Worm (Caenorhabditis elegans) whole organism, young adult: ENCODE results near the gene str-44.

Experiments used
- B0261.1 ChIP-seq: sonication (generic microtip); optimal IDR thresholded peaks from 2 replicates; lab custom pipeline; 2016; ENCODE audit warnings: mild to moderate bottlenecking, missing genetic modification characterization, moderate library complexity, missing compliant biosample characterization
- F22D6.2 ChIP-seq: sonication (generic microtip); optimal IDR thresholded peaks from 2 replicates; lab custom pipeline; 2016; ENCODE audit warnings: mild to moderate bottlenecking, missing genetic modification characterization, missing compliant biosample characterization
- F57C9.4 ChIP-seq: sonication (generic microtip); optimal IDR thresholded peaks from 2 replicates; lab custom pipeline; 2017; ENCODE audit warnings: mild to moderate bottlenecking, missing genetic modification characterization, missing compliant biosample characterization
- K11D2.4 ChIP-seq: fragments of 200-800 bp; sonication (Bioruptor generic); IDR thresholded peaks from 2 replicates; pipeline ENCODE4 v1.3.6; 2022; ENCODE audit warnings: missing genetic modification reagents, missing genetic modification characterization, missing compliant biosample characterization
- T07F8.4 ChIP-seq: sonication (generic microtip); optimal IDR thresholded peaks from 2 replicates; lab custom pipeline; 2016; ENCODE audit warnings: mild to moderate bottlenecking, missing genetic modification characterization, moderate library complexity, missing compliant biosample characterization
- Y56A3A.18 ChIP-seq: fragments of 200-800 bp; sonication (Bioruptor generic); IDR thresholded peaks from 2 replicates; pipeline ENCODE4 v1.3.6; 2022; ENCODE audit warnings: missing genetic modification reagents, missing genetic modification characterization, missing compliant biosample characterization
- Y79H2A.3 ChIP-seq: fragments of 200-800 bp; sonication (Bioruptor generic); conservative IDR thresholded peaks from 2 replicates; pipeline ENCODE4 v1.3.6; 2022; ENCODE audit warnings: missing genetic modification reagents, missing genetic modification characterization, missing compliant biosample characterization
- Y95B8A.8 ChIP-seq: fragments of 200-800 bp; sonication (Bioruptor generic); IDR thresholded peaks from 2 replicates; pipeline ENCODE4 v1.3.6; 2022; ENCODE audit warnings: missing genetic modification reagents, missing genetic modification characterization, missing compliant biosample characterization
- ZK185.1 ChIP-seq: sonication (generic microtip); optimal IDR thresholded peaks from 2 replicates; lab custom pipeline; 2016; ENCODE audit warnings: mild to moderate bottlenecking, missing genetic modification characterization, missing compliant biosample characterization; ENCODE audit not compliant: poor library complexity, severe bottlenecking
- akir-1 ChIP-seq: fragments of 200-800 bp; sonication (Bioruptor generic); optimal IDR thresholded peaks from 2 replicates; lab custom pipeline; 2018; ENCODE audit warnings: mild to moderate bottlenecking, missing genetic modification characterization, moderate library complexity, missing compliant biosample characterization
- atf-7 ChIP-seq: sonication (generic microtip); optimal IDR thresholded peaks from 2 replicates; lab custom pipeline; 2017; ENCODE audit warnings: mild to moderate bottlenecking, missing genetic modification characterization, missing compliant biosample characterization
- bed-1 ChIP-seq: fragments of 200-800 bp; sonication (Bioruptor generic); IDR thresholded peaks from 2 replicates; pipeline ENCODE4 v1.3.6; 2022; ENCODE audit warnings: missing genetic modification reagents, missing genetic modification characterization, missing compliant biosample characterization
- cebp-2 ChIP-seq: fragments of 200-800 bp; sonication (Bioruptor generic); IDR thresholded peaks from 2 replicates; pipeline ENCODE4 v1.3.6; 2022; ENCODE audit warnings: missing genetic modification characterization, missing compliant biosample characterization
- ceh-79 ChIP-seq: sonication (generic microtip); optimal IDR thresholded peaks from 2 replicates; lab custom pipeline; 2017; ENCODE audit warnings: mild to moderate bottlenecking, missing genetic modification characterization, missing compliant biosample characterization
- die-1 ChIP-seq: sonication (generic microtip); optimal IDR thresholded peaks from 2 replicates; lab custom pipeline; 2016; ENCODE audit warnings: missing genotype, mild to moderate bottlenecking, missing genetic modification characterization, missing compliant biosample characterization
- efl-1 ChIP-seq: fragments of 150-350 bp; optimal IDR thresholded peaks from 2 replicates; lab custom pipeline; 2014; ENCODE audit warnings: missing biosample characterization, missing genetic modification reagents, missing genetic modification characterization
- ekl-4 ChIP-seq: fragments of 200-800 bp; sonication (Bioruptor generic); IDR thresholded peaks from 2 replicates; pipeline ENCODE4 v1.3.6; 2022; ENCODE audit warnings: missing genetic modification reagents, missing genetic modification characterization, missing compliant biosample characterization
- fkh-3 ChIP-seq: sonication (generic microtip); optimal IDR thresholded peaks from 2 replicates; lab custom pipeline; 2016; ENCODE audit warnings: mild to moderate bottlenecking, missing genetic modification characterization, missing compliant biosample characterization
- gei-17 ChIP-seq: fragments of 200-800 bp; sonication (Bioruptor generic); optimal IDR thresholded peaks from 2 replicates; lab custom pipeline; 2018; ENCODE audit warnings: mild to moderate bottlenecking, missing genetic modification characterization, missing compliant biosample characterization
- him-1 ChIP-seq: sonication (generic microtip); optimal IDR thresholded peaks from 2 replicates; lab custom pipeline; 2016; ENCODE audit warnings: missing genotype, missing genetic modification reagents, missing genetic modification characterization, missing compliant biosample characterization
- hlh-12 ChIP-seq: sonication (generic microtip); optimal IDR thresholded peaks from 2 replicates; lab custom pipeline; 2016; ENCODE audit warnings: missing genetic modification characterization, missing compliant biosample characterization
- hmg-1.2 ChIP-seq: fragments of 200-800 bp; sonication (Bioruptor generic); IDR thresholded peaks from 2 replicates; pipeline ENCODE4 v1.3.6; 2022; ENCODE audit warnings: missing genetic modification reagents, missing genetic modification characterization, missing compliant biosample characterization
- hmg-20 ChIP-seq: fragments of 200-800 bp; sonication (Bioruptor generic); IDR thresholded peaks from 2 replicates; pipeline ENCODE4 v1.3.6; 2022; ENCODE audit warnings: missing genetic modification reagents, missing genetic modification characterization, missing compliant biosample characterization
- let-526 ChIP-seq: fragments of 200-800 bp; sonication (Bioruptor generic); IDR thresholded peaks from 2 replicates; pipeline ENCODE4 v1.3.6; 2022; ENCODE audit warnings: missing genetic modification reagents, missing genetic modification characterization, missing compliant biosample characterization
- let-607 ChIP-seq, 2 experiments: fragments of 200-800 bp in 1 of 2; sonication (Bioruptor generic) in 1 of 2; sonication (generic microtip) in 1 of 2; optimal IDR thresholded peaks; 2 replicates each; lab custom pipeline; 2016 to 2018; ENCODE audit warnings: mild to moderate bottlenecking in 2 of 2, missing compliant biosample characterization in 2 of 2, missing genetic modification characterization in 2 of 2, moderate library complexity in 2 of 2, missing genotype in 1 of 2
- lir-1 ChIP-seq: fragments of 200-800 bp; sonication (Bioruptor generic); conservative IDR thresholded peaks from 2 replicates; pipeline ENCODE4 v1.3.6; 2022; ENCODE audit warnings: missing genetic modification reagents, missing genetic modification characterization, missing compliant biosample characterization
- madf-6 ChIP-seq: fragments of 200-800 bp; sonication (Bioruptor generic); IDR thresholded peaks from 2 replicates; pipeline ENCODE4 v1.3.6; 2022; ENCODE audit warnings: missing genetic modification reagents, missing genetic modification characterization, missing compliant biosample characterization
- madf-8 ChIP-seq: fragments of 200-800 bp; sonication (Bioruptor generic); conservative IDR thresholded peaks from 2 replicates; pipeline ENCODE4 v1.3.6; 2022; ENCODE audit warnings: missing genetic modification reagents, missing genetic modification characterization, missing compliant biosample characterization
- nfya-1 ChIP-seq: sonication (generic microtip); optimal IDR thresholded peaks from 2 replicates; lab custom pipeline; 2017; ENCODE audit warnings: antibody characterized with exemption, missing compliant biosample characterization, missing genetic modification characterization, borderline replicate concordance; ENCODE audit not compliant: insufficient read depth
- nhr-80 ChIP-seq: sonication (generic microtip); optimal IDR thresholded peaks from 2 replicates; lab custom pipeline; 2016; ENCODE audit warnings: missing genetic modification characterization, missing compliant biosample characterization
- snpc-1.3 ChIP-seq: sonication (generic microtip); optimal IDR thresholded peaks from 2 replicates; lab custom pipeline; 2017; ENCODE audit warnings: missing genetic modification characterization, mild to moderate bottlenecking, missing compliant biosample characterization, antibody characterized with exemption, moderate library complexity, missing genotype, missing genetic modification reagents; ENCODE audit not compliant: insufficient read depth
- snpc-3.4 ChIP-seq: sonication (generic microtip); optimal IDR thresholded peaks from 2 replicates; lab custom pipeline; 2017; ENCODE audit warnings: missing genetic modification characterization, mild to moderate bottlenecking, missing compliant biosample characterization, antibody characterized with exemption, moderate library complexity, missing genotype, missing genetic modification reagents
- sptf-2 ChIP-seq: fragments of 200-800 bp; sonication (Bioruptor generic); optimal IDR thresholded peaks from 2 replicates; lab custom pipeline; 2018; ENCODE audit warnings: mild to moderate bottlenecking, missing genetic modification characterization, missing compliant biosample characterization
- xnd-1 ChIP-seq: sonication (generic microtip); optimal IDR thresholded peaks from 2 replicates; lab custom pipeline; 2016; ENCODE audit warnings: missing genotype, missing genetic modification reagents, missing genetic modification characterization, missing compliant biosample characterization
- zim-3 ChIP-seq: sonication (generic microtip); optimal IDR thresholded peaks from 2 replicates; lab custom pipeline; 2017; ENCODE audit warnings: mild to moderate bottlenecking, missing genetic modification characterization, moderate library complexity, missing compliant biosample characterization
- ztf-26 ChIP-seq: sonication (generic microtip); optimal IDR thresholded peaks from 2 replicates; lab custom pipeline; 2017; ENCODE audit warnings: missing genetic modification characterization, missing compliant biosample characterization
- ztf-3 ChIP-seq: fragments of 200-800 bp; sonication (Bioruptor generic); optimal IDR thresholded peaks from 2 replicates; lab custom pipeline; 2018; ENCODE audit warnings: mild to moderate bottlenecking, missing genetic modification characterization, missing compliant biosample characterization

Gene str-44

ce11 chrIV:7190409-7190808, 13.4 kb downstream of the str-44 start:
- TF ChIP-seq ztf-26 (tag; lab: Kevin White, UChicago) (peak; percentile 34), atf-7 (tag; lab: Kevin White, UChicago) (peak; percentile 57), ztf-3 (GFP tag; lab: Kevin White, UChicago) (no peak), ceh-79 (tag; lab: Kevin White, UChicago) (no peak), ZK185.1 (peak; percentile 1), nhr-80 (tag; lab: Kevin White, UChicago) (peak; percentile 76)

- TF ChIP-seq F57C9.4 (tag; lab: Kevin White, UChicago) (no peak), nhr-80 (tag; lab: Kevin White, UChicago) (no peak), let-607 (tag; optimal IDR thresholded peaks at IDR 0.05; lab: Kevin White, UChicago) (no peak), die-1 (tag; lab: Kevin White, UChicago) (no peak), snpc-3.4 (no peak), him-1 (tag; lab: Kevin White, UChicago) (no peak), nfya-1 (tag; lab: Kevin White, UChicago) (no peak), gei-17 (no peak), F22D6.2 (tag; lab: Kevin White, UChicago) (no peak), K11D2.4 (GFP tag; lab: Robert Waterston, UW) (no peak)
- TF ChIP-seq, all 124 proteins: peak for 0
Observed at ce11 chrIV:7191745-7192144, 14.8 kb downstream of the str-44 start, which contains the start of gene R13A1.5. Gene R13A1.5, minus strand, starts transcription at chrIV:7191845.

- TF ChIP-seq B0261.1 (tag; lab: Kevin White, UChicago) (no peak), madf-6 (no peak), him-1 (tag; lab: Kevin White, UChicago) (no peak), akir-1 (no peak), Y79H2A.3 (GFP tag; lab: Robert Waterston, UW) (no peak), hlh-12 (no peak), fkh-3 (no peak)
Observed at ce11 chrIV:7195734-7196133, 18.7 kb downstream of the str-44 start, which contains the start of gene best-16. Gene best-16, minus strand, starts transcription at chrIV:7195834.

ce11 chrIV:7196853-7197252, 19.9 kb downstream of the str-44 start, which contains the start of gene unc-8:
Gene unc-8, plus strand, starts transcription at chrIV:7197153.
- TF ChIP-seq madf-8 (GFP tag; lab: Robert Waterston, UW) (no peak), die-1 (tag; lab: Kevin White, UChicago) (no peak), hmg-20 (GFP tag; lab: Robert Waterston, UW) (no peak), snpc-1.3 (no peak), lir-1 (GFP tag; lab: Robert Waterston, UW) (no peak), sptf-2 (GFP tag; lab: Kevin White, UChicago) (no peak), gei-17 (no peak), K11D2.4 (GFP tag; lab: Robert Waterston, UW) (no peak), let-526 (GFP tag; lab: Robert Waterston, UW) (no peak), nfya-1 (tag; lab: Kevin White, UChicago) (no peak)

- TF ChIP-seq Y95B8A.8 (GFP tag; lab: Robert Waterston, UW) = no peak
- no peak for TF ChIP-seq zim-3 (tag; lab: Kevin White, UChicago)
- TF ChIP-seq efl-1 (GFP tag; lab: Kevin White, UChicago) = no peak
- no peak for TF ChIP-seq Y56A3A.18 (GFP tag; lab: Robert Waterston, UW)
- TF ChIP-seq T07F8.4 (tag; lab: Kevin White, UChicago) = no peak
- TF ChIP-seq hmg-1.2 (GFP tag; lab: Robert Waterston, UW) = no peak
- TF ChIP-seq B0261.1 (tag; lab: Kevin White, UChicago) = no peak
- no peak for TF ChIP-seq bed-1
- no peak for TF ChIP-seq cebp-2
- TF ChIP-seq ekl-4 (GFP tag; lab: Robert Waterston, UW) = no peak
- TF ChIP-seq xnd-1 = no peak
Observed at ce11 chrIV:7203696-7204095, 26.7 kb downstream of the str-44 start, which contains the start of gene R13A1.3. Gene R13A1.3, plus strand, starts transcription at chrIV:7203996.
